Worm (Caenorhabditis elegans): ENCODE measurements around the gene chmp-7.
A peak's percentile ranks its signal among the peaks of the same experiment; 100 is the strongest.

chmp-7 gene

ce11 chrII:9024312-9024711, 30.5 kb upstream of the chmp-7 start:
- TF ChIP-seq F57C9.4 (tag; optimal IDR thresholded peaks at IDR 0.05), result no peak
- no peak for TF ChIP-seq gei-17 (GFP tag; optimal IDR thresholded peaks at IDR 0.05)
- no peak for TF ChIP-seq Y79H2A.3 (GFP tag; conservative IDR thresholded peaks at IDR 0.05)
- no peak for TF ChIP-seq K11D2.4 (GFP tag; IDR thresholded peaks at IDR 0.05)
- no peak for TF ChIP-seq him-1 (tag; optimal IDR thresholded peaks at IDR 0.05)
- no peak for TF ChIP-seq ama-1 (optimal IDR thresholded peaks at IDR 0.05)
- no peak for TF ChIP-seq ama-1 (GFP tag; optimal IDR thresholded peaks at IDR 0.05)
- no peak for TF ChIP-seq F10E7.11 (tag; optimal IDR thresholded peaks at IDR 0.05)

ce11 chrII:9026348-9026747, 28.4 kb upstream of the chmp-7 start:
- TF ChIP-seq ceh-91 (GFP tag; IDR thresholded peaks at IDR 0.05) (no peak), lag-1 (GFP tag; IDR thresholded peaks at IDR 0.05) (no peak), ztf-26 (tag; optimal IDR thresholded peaks at IDR 0.05) (no peak), ZK185.1 (tag; optimal IDR thresholded peaks at IDR 0.05; ENCODE audit: poor library complexity, severe bottlenecking) (no peak), hmg-20 (GFP tag; IDR thresholded peaks at IDR 0.05) (no peak), lir-1 (GFP tag; conservative IDR thresholded peaks at IDR 0.05) (no peak), T26A5.8 (tag; optimal IDR thresholded peaks at IDR 0.05) (no peak), F33H1.4 (GFP tag; IDR thresholded peaks at IDR 0.05) (no peak), repo-1 (tag; optimal IDR thresholded peaks at IDR 0.05) (no peak), F57A8.1 (GFP tag; optimal IDR thresholded peaks at IDR 0.05) (no peak)

- TF ChIP-seq B0261.1 (tag; optimal IDR thresholded peaks at IDR 0.05), result no peak
- no peak for TF ChIP-seq K12H6.12 (tag; optimal IDR thresholded peaks at IDR 0.05)
- TF ChIP-seq akir-1 (GFP tag; optimal IDR thresholded peaks at IDR 0.05), result no peak
- no peak for TF ChIP-seq F22D6.2 (tag; optimal IDR thresholded peaks at IDR 0.05)
Measured at ce11 chrII:9028096-9028495, 26.7 kb upstream of the chmp-7 start.

ce11 chrII:9029218-9029672, 25.5 kb upstream of the chmp-7 start, which contains the start of gene F37B12.1:
TSS of gene F37B12.1 (minus strand) at chrII:9029268.
- TF ChIP-seq Y56A3A.18 (GFP tag; IDR thresholded peaks at IDR 0.05), result no peak
- TF ChIP-seq K12H6.12 (tag; optimal IDR thresholded peaks at IDR 0.05), result no peak
- no peak for TF ChIP-seq mxl-1 (tag; optimal IDR thresholded peaks at IDR 0.05)
- TF ChIP-seq F22D6.2 (tag; optimal IDR thresholded peaks at IDR 0.05), result no peak
- TF ChIP-seq F37B4.10 (GFP tag; IDR thresholded peaks at IDR 0.05), result 0 out of 2 replicates have a peak, but pooled peaks have one; percentile 44
- no peak for TF ChIP-seq atf-7 (tag; optimal IDR thresholded peaks at IDR 0.05)
- no peak for TF ChIP-seq gei-17 (GFP tag; optimal IDR thresholded peaks at IDR 0.05)

- no peak for TF ChIP-seq Y95B8A.8 (GFP tag; IDR thresholded peaks at IDR 0.05)
- TF ChIP-seq rcor-1 (GFP tag; IDR thresholded peaks at IDR 0.05), result no peak
- TF ChIP-seq pha-4 (tag; optimal IDR thresholded peaks at IDR 0.05), result no peak
- no peak for TF ChIP-seq nhr-120 (GFP tag; IDR thresholded peaks at IDR 0.05)
- no peak for TF ChIP-seq nhr-80 (tag; optimal IDR thresholded peaks at IDR 0.05)
- TF ChIP-seq B0035.1 (tag; optimal IDR thresholded peaks at IDR 0.05), result no peak
- TF ChIP-seq nfyb-1 (GFP tag; IDR thresholded peaks at IDR 0.05), result no peak
- TF ChIP-seq sdz-38 (tag; optimal IDR thresholded peaks at IDR 0.05), result no peak
- no peak for TF ChIP-seq ceh-100 (GFP tag; IDR thresholded peaks at IDR 0.05)
- TF ChIP-seq lag-1 (GFP tag; IDR thresholded peaks at IDR 0.05), result no peak
- no peak for TF ChIP-seq aptf-3 (GFP tag; IDR thresholded peaks at IDR 0.05)
- no peak for TF ChIP-seq F33H1.4 (GFP tag; IDR thresholded peaks at IDR 0.05)
- TF ChIP-seq bed-2 (GFP tag; IDR thresholded peaks at IDR 0.05), result no peak
- TF ChIP-seq ztf-18 (tag; optimal IDR thresholded peaks at IDR 0.05), result no peak
- TF ChIP-seq K12H6.12 (tag; optimal IDR thresholded peaks at IDR 0.05), result no peak
- no peak for TF ChIP-seq attf-6 (GFP tag; IDR thresholded peaks at IDR 0.05)
- no peak for TF ChIP-seq nhr-27 (tag; optimal IDR thresholded peaks at IDR 0.05)
Measured at ce11 chrII:9031891-9032290, 22.9 kb upstream of the chmp-7 start.
